Fruit fly (Drosophila melanogaster): ENCODE measurements around the gene alph.

The alph gene

dm6 chr3R:29625883-29626282 lies 34.3 kb downstream of the alph start (continued):
- TF ChIP-seq bigmax (GFP tag; optimal IDR thresholded peaks at IDR 0.05) (no peak), CG13775 (GFP tag; optimal IDR thresholded peaks at IDR 0.05) (peak; percentile 10), CG5953 (GFP tag; IDR thresholded peaks at IDR 0.05) (no peak), CG12744 (GFP tag; optimal IDR thresholded peaks at IDR 0.05) (no peak), pros (GFP tag; optimal IDR thresholded peaks at IDR 0.05) (no peak), CG9727 (GFP tag; optimal IDR thresholded peaks at IDR 0.05) (peak; percentile 30), CG8388 (GFP tag; optimal IDR thresholded peaks at IDR 0.05) (peak; percentile 20), Neu2 (GFP tag; optimal IDR thresholded peaks at IDR 0.05; ENCODE audit: borderline replicate concordance) (no peak), exex (tag; optimal IDR thresholded peaks at IDR 0.05) (no peak), CG18599 (GFP tag; optimal IDR thresholded peaks at IDR 0.05) (peak; percentile 76), D (optimal IDR thresholded peaks at IDR 0.05) (no peak), D (GFP tag; optimal IDR thresholded peaks at IDR 0.05) (no peak), Taf1 (GFP tag; IDR thresholded peaks at IDR 0.05) (no peak), CG3163 (GFP tag; optimal IDR thresholded peaks at IDR 0.05) (no peak), vfl (GFP tag; optimal IDR thresholded peaks at IDR 0.05) (no peak), CG10979 (tag; optimal IDR thresholded peaks at IDR 0.05) (peak; percentile 28), Deaf1 (tag; optimal IDR thresholded peaks at IDR 0.05) (peak; percentile 11), Hr39 (optimal IDR thresholded peaks at IDR 0.05) (no peak), CG6254 (GFP tag; optimal IDR thresholded peaks at IDR 0.05) (no peak), lbe (GFP tag; optimal IDR thresholded peaks at IDR 0.05) (no peak), Abd-B (GFP tag; optimal IDR thresholded peaks at IDR 0.05) (no peak), insv (GFP tag; optimal IDR thresholded peaks at IDR 0.05) (no peak), Bgb (GFP tag; IDR thresholded peaks at IDR 0.05; ENCODE audit: partially characterized antibody) (no peak), Lim3 (GFP tag; IDR thresholded peaks at IDR 0.05) (0 out of 2 replicates have a peak, but pooled peaks have one; percentile 29), ash1 (GFP tag; optimal IDR thresholded peaks at IDR 0.05) (no peak), CG31365 (tag; optimal IDR thresholded peaks at IDR 0.05) (no peak), fru (optimal IDR thresholded peaks at IDR 0.05) (no peak), CG15011 (GFP tag; optimal IDR thresholded peaks at IDR 0.05) (no peak), D19B (GFP tag; optimal IDR thresholded peaks at IDR 0.05) (peak; percentile 0), CG1647 (GFP tag; optimal IDR thresholded peaks at IDR 0.05) (no peak), CG3995 (GFP tag; optimal IDR thresholded peaks at IDR 0.05) (no peak), CG7556 (GFP tag; optimal IDR thresholded peaks at IDR 0.05) (peak; percentile 43), dmrt11E (tag; optimal IDR thresholded peaks at IDR 0.05) (peak; percentile 32), CG3281 (GFP tag; optimal IDR thresholded peaks at IDR 0.05) (peak; percentile 32), Stat92E (GFP tag; optimal IDR thresholded peaks at IDR 0.05) (no peak), rib (GFP tag; IDR thresholded peaks at IDR 0.05) (no peak), nmo (GFP tag; optimal IDR thresholded peaks at IDR 0.05) (peak; percentile 0), sr (GFP tag; IDR thresholded peaks at IDR 0.05) (no peak), chn (GFP tag; optimal IDR thresholded peaks at IDR 0.05) (no peak), h (optimal IDR thresholded peaks at IDR 0.05) (no peak), eve (GFP tag; optimal IDR thresholded peaks at IDR 0.05) (no peak), CG8281 (tag; optimal IDR thresholded peaks at IDR 0.05) (no peak), H2.0 (GFP tag; IDR thresholded peaks at IDR 0.05) (no peak), CG12104 (GFP tag; optimal IDR thresholded peaks at IDR 0.05) (no peak), CG15696 (tag; optimal IDR thresholded peaks at IDR 0.05) (no peak), en (GFP tag; optimal IDR thresholded peaks at IDR 0.05) (no peak), CG13123 (GFP tag; optimal IDR thresholded peaks at IDR 0.05) (no peak), CG17802 (tag; optimal IDR thresholded peaks at IDR 0.05) (no peak), CG15601 (tag; optimal IDR thresholded peaks at IDR 0.05) (no peak), CoRest (tag; optimal IDR thresholded peaks at IDR 0.05) (peak; percentile 25), CG7372 (GFP tag; IDR thresholded peaks at IDR 0.05) (0 out of 2 replicates have a peak, but pooled peaks have one; percentile 6), Adf1 (GFP tag; IDR thresholded peaks at IDR 0.05) (no peak)

All from whole organism, embryonic.